Worm (Caenorhabditis elegans) whole organism, L4 larva: Measurements from ENCODE around the gene mltn-5.

Experiments used
- F26F4.8 ChIP-seq: fragments of 200-800 bp; sonication (Bioruptor generic); conservative IDR thresholded peaks from 2 replicates; pipeline ENCODE4 v1.3.6; 2022; ENCODE audit warnings: missing genetic modification characterization, missing compliant biosample characterization
- F37D6.2 ChIP-seq: sonication (generic microtip); optimal IDR thresholded peaks from 2 replicates; lab custom pipeline; 2016; ENCODE audit warnings: mild to moderate bottlenecking, missing genetic modification characterization, missing compliant biosample characterization
- F49E8.2 ChIP-seq: sonication (generic microtip); optimal IDR thresholded peaks from 2 replicates; lab custom pipeline; 2016; ENCODE audit warnings: missing compliant biosample characterization, mild to moderate bottlenecking, missing genetic modification characterization, borderline replicate concordance
- T20F7.1 ChIP-seq: fragments of 200-800 bp; sonication (Bioruptor generic); optimal IDR thresholded peaks from 2 replicates; lab custom pipeline; 2018; ENCODE audit warnings: mild to moderate bottlenecking, missing genetic modification characterization, missing compliant biosample characterization
- T26A8.4 ChIP-seq: fragments of 200-800 bp; sonication (Bioruptor generic); IDR thresholded peaks from 2 replicates; pipeline ENCODE4 v1.3.6; 2022; ENCODE audit warnings: missing genetic modification characterization, missing compliant biosample characterization
- ZK546.5 ChIP-seq, 2 experiments: sonication (generic microtip); optimal IDR thresholded peaks; 2 replicates each; lab custom pipeline; 2017; ENCODE audit warnings: missing biosample characterization in 2 of 2, missing genetic modification characterization in 2 of 2
- aha-1 ChIP-seq: fragments of 150-350 bp; peaks from one replicate; lab custom pipeline; 2014; ENCODE audit warnings: missing biosample characterization, missing genetic modification characterization
- ceh-20 ChIP-seq: fragments of 200-800 bp; sonication (Bioruptor generic); IDR thresholded peaks from 2 replicates; pipeline ENCODE4 v1.3.6; 2022; ENCODE audit warnings: missing genetic modification reagents, missing genetic modification characterization, missing compliant biosample characterization
- daf-12 ChIP-seq: fragments of 150-350 bp; optimal IDR thresholded peaks from 2 replicates; lab custom pipeline; 2014; ENCODE audit warnings: missing biosample characterization, missing genetic modification reagents, missing genetic modification characterization
- daf-16 ChIP-seq, 3 experiments: sonication (generic microtip); optimal IDR thresholded peaks; 2 replicates each; lab custom pipeline; 2016 to 2017; ENCODE audit warnings: missing genetic modification characterization in 3 of 3, missing genetic modification reagents in 3 of 3, mild to moderate bottlenecking in 2 of 3, missing compliant biosample characterization in 2 of 3, missing biosample characterization in 1 of 3, moderate library complexity in 1 of 3
- dmd-6 ChIP-seq: fragments of 200-800 bp; sonication (Bioruptor generic); IDR thresholded peaks from 2 replicates; pipeline ENCODE4 v1.3.6; 2022; ENCODE audit warnings: missing genetic modification reagents, missing genetic modification characterization, missing compliant biosample characterization
- dpl-1 ChIP-seq: fragments of 150-350 bp; optimal IDR thresholded peaks from 2 replicates; lab custom pipeline; 2014; ENCODE audit warnings: missing biosample characterization, missing genetic modification reagents, missing genetic modification characterization
- dve-1 ChIP-seq: sonication (generic microtip); optimal IDR thresholded peaks from 2 replicates; lab custom pipeline; 2017; ENCODE audit warnings: antibody characterized with exemption, mild to moderate bottlenecking, missing genetic modification characterization, missing compliant biosample characterization; ENCODE audit not compliant: insufficient read depth
- egl-27 ChIP-seq: sonication (generic microtip); optimal IDR thresholded peaks from 3 replicates; lab custom pipeline; 2017; ENCODE audit warnings: missing biosample characterization, missing genetic modification reagents, missing genetic modification characterization
- egl-43 ChIP-seq: fragments of 200-800 bp; sonication (Bioruptor generic); IDR thresholded peaks from 2 replicates; pipeline ENCODE4 v1.3.6; 2022; ENCODE audit warnings: missing genetic modification reagents, missing genetic modification characterization, missing compliant biosample characterization
- fkh-10 ChIP-seq: fragments of 150-350 bp; optimal IDR thresholded peaks from 2 replicates; lab custom pipeline; 2014; ENCODE audit warnings: missing biosample characterization, missing genetic modification reagents, missing genetic modification characterization
- fos-1 ChIP-seq: fragments of 150-350 bp; optimal IDR thresholded peaks from 2 replicates; lab custom pipeline; 2014; ENCODE audit warnings: missing biosample characterization, missing genetic modification characterization
- gei-8 ChIP-seq: fragments of 200-800 bp; sonication (Bioruptor generic); optimal IDR thresholded peaks from 2 replicates; lab custom pipeline; 2018; ENCODE audit warnings: mild to moderate bottlenecking, missing genetic modification characterization, missing compliant biosample characterization
- hlh-11 ChIP-seq: fragments of 200-800 bp; sonication (Bioruptor generic); optimal IDR thresholded peaks from 2 replicates; lab custom pipeline; 2018; ENCODE audit warnings: mild to moderate bottlenecking, missing genetic modification characterization, missing compliant biosample characterization
- hlh-30 ChIP-seq: sonication (generic microtip); optimal IDR thresholded peaks from 2 replicates; lab custom pipeline; 2017; ENCODE audit warnings: antibody characterized with exemption, mild to moderate bottlenecking, missing genetic modification characterization, missing compliant biosample characterization; ENCODE audit not compliant: insufficient read depth
- jun-1 ChIP-seq: fragments of 150-350 bp; optimal IDR thresholded peaks from 2 replicates; lab custom pipeline; 2014; ENCODE audit warnings: missing biosample characterization, missing genetic modification reagents, missing genetic modification characterization
- lin-1 ChIP-seq: fragments of 200-800 bp; sonication (Bioruptor generic); IDR thresholded peaks from 2 replicates; pipeline ENCODE4 v1.3.6; 2022; ENCODE audit warnings: missing genetic modification reagents, missing genetic modification characterization, missing compliant biosample characterization
- lin-15B ChIP-seq: fragments of 150-350 bp; sonication (generic microtip); optimal IDR thresholded peaks from 3 replicates; lab custom pipeline; 2014; ENCODE audit warnings: missing biosample characterization, missing genetic modification characterization
- lin-29 ChIP-seq: fragments of 200-800 bp; sonication (Bioruptor generic); IDR thresholded peaks from 2 replicates; pipeline ENCODE4 v1.3.6; 2022; ENCODE audit warnings: missing genetic modification reagents, missing genetic modification characterization, missing compliant biosample characterization
- lin-39 ChIP-seq: fragments of 150-350 bp; optimal IDR thresholded peaks from 2 replicates; lab custom pipeline; 2014; ENCODE audit warnings: missing biosample characterization, missing genetic modification reagents, missing genetic modification characterization
- lsy-2 ChIP-seq, 2 experiments: fragments of 150-350 bp in 1 of 2; sonication (generic microtip) in 1 of 2; optimal IDR thresholded peaks; 2 replicates each; lab custom pipeline; 2014 to 2017; ENCODE audit warnings: missing biosample characterization in 2 of 2, missing genetic modification characterization in 2 of 2
- madf-5 ChIP-seq, 2 experiments: fragments of 200-800 bp; sonication (Bioruptor generic); IDR thresholded peaks; 2 replicates each; pipeline ENCODE4 v1.3.6; 2022; ENCODE audit warnings: missing compliant biosample characterization in 2 of 2, missing genetic modification characterization in 2 of 2
- mdl-1 ChIP-seq, 2 experiments: fragments of 150-350 bp in 1 of 2; sonication (generic microtip) in 1 of 2; optimal IDR thresholded peaks; 2 replicates each; lab custom pipeline; 2014 to 2017; ENCODE audit warnings: missing biosample characterization in 2 of 2, missing genetic modification characterization in 2 of 2
- mdt-29 ChIP-seq: fragments of 200-800 bp; sonication (Bioruptor generic); IDR thresholded peaks from 2 replicates; pipeline ENCODE4 v1.3.6; 2022; ENCODE audit warnings: missing genetic modification reagents, missing genetic modification characterization, missing compliant biosample characterization
- mep-1 ChIP-seq: fragments of 150-350 bp; sonication (generic microtip); optimal IDR thresholded peaks from 3 replicates; lab custom pipeline; 2014; ENCODE audit warnings: missing biosample characterization, missing genetic modification characterization
- mes-2 ChIP-seq: sonication (generic microtip); optimal IDR thresholded peaks from 2 replicates; lab custom pipeline; 2016; ENCODE audit warnings: missing genotype, mild to moderate bottlenecking, missing genetic modification characterization, missing compliant biosample characterization; ENCODE audit not compliant: poor library complexity, severe bottlenecking
- mxl-3 ChIP-seq: fragments of 200-800 bp; sonication (Bioruptor generic); optimal IDR thresholded peaks from 2 replicates; lab custom pipeline; 2018; ENCODE audit warnings: mild to moderate bottlenecking, missing genetic modification characterization, missing compliant biosample characterization
- nhr-102 ChIP-seq: sonication (generic microtip); optimal IDR thresholded peaks from 2 replicates; lab custom pipeline; 2016; ENCODE audit warnings: mild to moderate bottlenecking, missing genetic modification characterization, moderate library complexity, missing compliant biosample characterization
- nhr-25 ChIP-seq: sonication (generic microtip); optimal IDR thresholded peaks from 2 replicates; lab custom pipeline; 2017; ENCODE audit warnings: missing genetic modification characterization, mild to moderate bottlenecking, missing compliant biosample characterization, antibody characterized with exemption, moderate library complexity, borderline replicate concordance; ENCODE audit not compliant: insufficient read depth
- nhr-28 ChIP-seq: fragments of 150-350 bp; optimal IDR thresholded peaks from 2 replicates; lab custom pipeline; 2014; ENCODE audit warnings: missing biosample characterization, missing genetic modification characterization
- nhr-48 ChIP-seq: sonication (generic microtip); optimal IDR thresholded peaks from 2 replicates; lab custom pipeline; 2016; ENCODE audit warnings: mild to moderate bottlenecking, missing genetic modification characterization, missing compliant biosample characterization
- nhr-6 ChIP-seq: fragments of 150-350 bp; optimal IDR thresholded peaks from 2 replicates; lab custom pipeline; 2014; ENCODE audit warnings: missing biosample characterization, missing genetic modification characterization
- nhr-77 ChIP-seq: fragments of 150-350 bp; optimal IDR thresholded peaks from 2 replicates; lab custom pipeline; 2014; ENCODE audit warnings: missing biosample characterization, missing genetic modification characterization
- pha-4 ChIP-seq, 2 experiments: fragments of 150-350 bp in 1 of 2; fragments of 200-800 bp in 1 of 2; sonication (Bioruptor generic) in 1 of 2; IDR thresholded peaks in 1 of 2; optimal IDR thresholded peaks in 1 of 2; 2 replicates each; pipeline versions ENCODE4 v1.3.6 to Lab custom; 2014 to 2022; ENCODE audit warnings: missing genetic modification characterization in 2 of 2, missing genetic modification reagents in 2 of 2, missing biosample characterization in 1 of 2, missing compliant biosample characterization in 1 of 2
- php-3 ChIP-seq: fragments of 200-800 bp; sonication (Bioruptor generic); IDR thresholded peaks from 2 replicates; pipeline ENCODE4 v1.3.6; 2022; ENCODE audit warnings: missing genetic modification reagents, missing genetic modification characterization, missing compliant biosample characterization
- pqm-1 ChIP-seq: sonication (generic microtip); optimal IDR thresholded peaks from 2 replicates; lab custom pipeline; 2017; ENCODE audit warnings: missing biosample characterization, missing genetic modification characterization
- rbr-2 ChIP-seq: sonication (generic microtip); optimal IDR thresholded peaks from 2 replicates; lab custom pipeline; 2016; ENCODE audit warnings: missing genotype, missing genetic modification characterization, missing compliant biosample characterization
- sdz-12 ChIP-seq: fragments of 200-800 bp; sonication (Bioruptor generic); optimal IDR thresholded peaks from 2 replicates; lab custom pipeline; 2018; ENCODE audit warnings: mild to moderate bottlenecking, missing genetic modification characterization, missing compliant biosample characterization
- set-16 ChIP-seq: fragments of 200-800 bp; sonication (Bioruptor generic); IDR thresholded peaks from 2 replicates; pipeline ENCODE4 v1.3.6; 2022; ENCODE audit warnings: missing genetic modification reagents, missing genetic modification characterization, missing compliant biosample characterization
- unc-62 ChIP-seq, 3 experiments: fragments of 150-350 bp in 1 of 3; sonication (generic microtip); optimal IDR thresholded peaks in 2 of 3; peaks in 1 of 3; 1 replicate in 1 of 3; 2 replicates in 2 of 3; lab custom pipeline; 2014 to 2017; ENCODE audit warnings: missing biosample characterization in 3 of 3, missing genetic modification characterization in 3 of 3, missing genetic modification reagents in 3 of 3, missing genotype in 1 of 3
- zfp-3 ChIP-seq: fragments of 200-800 bp; sonication (Bioruptor generic); conservative IDR thresholded peaks from 2 replicates; pipeline ENCODE4 v1.3.6; 2022; ENCODE audit warnings: missing genetic modification reagents, missing genetic modification characterization, missing compliant biosample characterization
- zip-11 ChIP-seq: fragments of 200-800 bp; sonication (Bioruptor generic); IDR thresholded peaks from 2 replicates; pipeline ENCODE4 v1.3.6; 2022; ENCODE audit warnings: missing genetic modification characterization, missing compliant biosample characterization
- ztf-7 ChIP-seq: fragments of 150-350 bp; optimal IDR thresholded peaks from 2 replicates; lab custom pipeline; 2014; ENCODE audit warnings: missing biosample characterization, missing genetic modification characterization

Gene mltn-5

DNA sequence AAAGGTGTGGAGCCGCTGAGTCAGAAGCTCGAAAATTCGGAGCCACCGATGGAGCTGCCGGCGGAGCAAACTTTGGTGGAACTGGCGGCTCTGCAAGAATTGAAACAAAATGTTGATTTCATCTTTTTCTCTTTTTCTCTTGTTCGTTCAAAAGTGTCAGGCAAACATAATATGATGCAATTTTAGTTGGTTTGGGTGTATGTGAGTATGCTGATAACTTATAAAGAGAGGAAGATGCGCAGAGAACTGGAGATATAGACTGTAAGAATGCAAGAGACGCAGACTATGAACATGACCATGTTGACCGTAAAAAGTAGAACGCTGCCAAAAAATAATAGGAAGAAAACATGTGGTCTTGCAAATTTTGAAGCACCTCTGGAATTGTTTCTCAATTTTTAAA, 29.1 kb downstream of the mltn-5 start:
- TF ChIP-seq nhr-48 (tag; lab: Kevin White, UChicago) (peak; percentile 72), T20F7.1 (GFP tag; lab: Kevin White, UChicago) (no peak), egl-27 (tag; lab: Kevin White, UChicago) (no peak), mdt-29 (GFP tag; lab: Robert Waterston, UW) (0 out of 2 replicates have a peak, but pooled peaks have one; percentile 29), nhr-25 (no peak), jun-1 (peak; percentile 7), lsy-2 (tag; optimal IDR thresholded peaks at IDR 0.05; lab: Kevin White, UChicago) (peak in 1 of 2 experiments; percentile 72), daf-16 (GFP tag; optimal IDR thresholded peaks at IDR 0.05; lab: Kevin White, UChicago) (no peak), daf-16 (tag; optimal IDR thresholded peaks at IDR 0.05; lab: Kevin White, UChicago) (peak; percentile 95), fos-1 (tag; lab: Kevin White, UChicago) (no peak), ceh-20 (GFP tag; lab: Robert Waterston, UW) (no peak), dve-1 (tag; lab: Kevin White, UChicago) (peak; percentile 91), lin-29 (GFP tag; lab: Robert Waterston, UW) (no peak), ZK546.5 (tag; optimal IDR thresholded peaks at IDR 0.05; lab: Kevin White, UChicago) (no peak), hlh-30 (peak; percentile 82), pqm-1 (peak; percentile 79), set-16 (GFP tag; lab: Robert Waterston, UW) (peak; percentile 11; the same call in 1 of the 2 replicates), lin-15B (tag; lab: Kevin White, UChicago) (no peak), sdz-12 (GFP tag; lab: Kevin White, UChicago) (no peak), F26F4.8 (no peak), nhr-6 (tag; lab: Kevin White, UChicago) (peak; percentile 85), T26A8.4 (GFP tag; lab: Robert Waterston, UW) (0 out of 2 replicates have a peak, but pooled peaks have one; percentile 25), F49E8.2 (tag; lab: Kevin White, UChicago) (no peak), F37D6.2 (tag; lab: Kevin White, UChicago) (no peak), dpl-1 (GFP tag; lab: Kevin White, UChicago) (peak; percentile 1), fkh-10 (GFP tag; lab: Kevin White, UChicago) (no peak), rbr-2 (tag; lab: Kevin White, UChicago) (no peak), dmd-6 (GFP tag; lab: Robert Waterston, UW) (peak; percentile 83), mes-2 (tag; lab: Kevin White, UChicago) (peak; percentile 49), egl-43 (no peak), madf-5 (GFP tag; IDR thresholded peaks at IDR 0.05; lab: Robert Waterston, UW) (no peak), pha-4 (GFP tag; IDR thresholded peaks at IDR 0.05; lab: Robert Waterston, UW) (no peak; the same call in 1 of the 2 replicates), pha-4 (tag; optimal IDR thresholded peaks at IDR 0.05; lab: Kevin White, UChicago) (no peak), nhr-102 (tag; lab: Kevin White, UChicago) (peak; percentile 51), mdl-1 (tag; optimal IDR thresholded peaks at IDR 0.05; lab: Kevin White, UChicago) (peak in 1 of 2 experiments; percentile 33), mxl-3 (GFP tag; lab: Kevin White, UChicago) (peak; percentile 39), php-3 (GFP tag; lab: Robert Waterston, UW) (peak; percentile 47; the same call in 1 of the 2 replicates), nhr-28 (tag; lab: Kevin White, UChicago) (peak; percentile 94), lin-39 (tag; lab: Kevin White, UChicago) (no peak), unc-62 (GFP tag; optimal IDR thresholded peaks at IDR 0.05 in 1 of 2; lab: Kevin White, UChicago) (peak in 1 of 2 experiments; percentile 39), unc-62 (tag; optimal IDR thresholded peaks at IDR 0.05; lab: Kevin White, UChicago) (no peak), zfp-3 (GFP tag; lab: Robert Waterston, UW) (no peak), lin-1 (GFP tag; lab: Robert Waterston, UW) (peak; percentile 51; the same call in 1 of the 2 replicates), hlh-11 (tag; lab: Kevin White, UChicago) (peak; percentile 85), ztf-7 (tag; lab: Kevin White, UChicago) (peak; percentile 99), gei-8 (GFP tag; lab: Kevin White, UChicago) (no peak), nhr-77 (tag; lab: Kevin White, UChicago) (peak; percentile 96), mep-1 (tag; lab: Kevin White, UChicago) (peak; percentile 77), daf-12 (no peak), zip-11 (GFP tag; lab: Robert Waterston, UW) (no peak), aha-1 (peak; percentile 63)
